Worm (Caenorhabditis elegans): ENCODE results near the gene F22B7.3.
A peak's percentile ranks its signal among the peaks of the same experiment; 100 is the strongest.

F22B7.3 gene

DNA sequence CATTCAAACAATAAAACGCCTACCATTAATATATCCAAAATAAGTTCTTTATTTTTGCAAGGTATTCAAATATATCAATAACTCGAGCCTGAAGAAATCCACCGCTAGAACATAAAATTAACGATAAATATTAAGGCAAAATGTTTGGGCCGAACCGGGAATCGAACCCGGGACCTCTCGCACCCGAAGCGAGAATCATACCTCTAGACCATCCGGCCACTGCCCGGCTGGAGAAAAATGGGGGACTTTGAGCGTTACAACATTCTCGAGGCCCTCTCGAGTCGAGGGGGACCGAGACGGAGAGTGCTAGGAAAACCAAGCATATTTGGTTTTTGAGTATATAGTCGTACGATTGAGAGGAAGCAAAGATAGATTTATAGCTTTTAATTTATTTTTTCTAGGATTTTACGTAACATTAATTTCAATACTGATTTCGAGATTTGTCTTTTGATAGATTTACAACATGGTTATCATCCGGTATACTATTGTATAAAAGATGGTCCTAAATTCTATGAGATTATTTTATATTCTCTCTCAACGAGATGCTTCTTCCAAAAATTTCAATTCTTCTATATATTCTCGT is 1.6 kb downstream of the F22B7.3 start, which contains the start of gene flp-23 (continued):
- TF ChIP-seq sup-37 (GFP tag; optimal IDR thresholded peaks at IDR 0.05) = no peak
- peak; percentile 19 to 34 for TF ChIP-seq efl-1 (optimal IDR thresholded peaks at IDR 0.05)
- peak in 1 of 2 experiments; percentile 33 for TF ChIP-seq efl-1 (GFP tag; optimal IDR thresholded peaks at IDR 0.05 in 1 of 2)
- peak; percentile 47 for TF ChIP-seq rnt-1 (tag; optimal IDR thresholded peaks at IDR 0.05)
- no peak for TF ChIP-seq ceh-90 (tag; optimal IDR thresholded peaks at IDR 0.05)
- no peak for TF ChIP-seq unc-98 (GFP tag; IDR thresholded peaks at IDR 0.05)
- TF ChIP-seq unc-130 (tag; optimal IDR thresholded peaks at IDR 0.05) = no peak
- TF ChIP-seq efl-3 (GFP tag; optimal IDR thresholded peaks at IDR 0.05) = no peak
- TF ChIP-seq nhr-47 (tag; optimal IDR thresholded peaks at IDR 0.05) = no peak
- peak; percentile 20 for TF ChIP-seq mep-1 (tag; optimal IDR thresholded peaks at IDR 0.05)
- TF ChIP-seq elt-2 (tag; optimal IDR thresholded peaks at IDR 0.05) = no peak
- TF ChIP-seq Y116A8C.19 (tag; optimal IDR thresholded peaks at IDR 0.05; ENCODE audit: borderline replicate concordance) = no peak
- TF ChIP-seq lin-35 (GFP tag; optimal IDR thresholded peaks at IDR 0.05) = peak; percentile 2 to 36
- TF ChIP-seq nhr-71 (tag; optimal IDR thresholded peaks at IDR 0.05) = peak; percentile 62
- no peak for TF ChIP-seq pqm-1 (tag; optimal IDR thresholded peaks at IDR 0.05)
- peak; percentile 1 for TF ChIP-seq lin-13 (GFP tag; optimal IDR thresholded peaks at IDR 0.05)
- no peak for TF ChIP-seq fkh-4 (tag; optimal IDR thresholded peaks at IDR 0.05; ENCODE audit: borderline replicate concordance)
- peak; percentile 17 for TF ChIP-seq lir-3 (tag; optimal IDR thresholded peaks at IDR 0.05; ENCODE audit: poor library complexity)
- TF ChIP-seq ets-5 (GFP tag; IDR thresholded peaks at IDR 0.05) = no peak
- TF ChIP-seq aly-2 (tag; optimal IDR thresholded peaks at IDR 0.05) = no peak
- TF ChIP-seq nhr-77 (tag; optimal IDR thresholded peaks at IDR 0.05) = no peak
- peak; percentile 12 for TF ChIP-seq dsc-1 (tag; optimal IDR thresholded peaks at IDR 0.05)

DNA sequence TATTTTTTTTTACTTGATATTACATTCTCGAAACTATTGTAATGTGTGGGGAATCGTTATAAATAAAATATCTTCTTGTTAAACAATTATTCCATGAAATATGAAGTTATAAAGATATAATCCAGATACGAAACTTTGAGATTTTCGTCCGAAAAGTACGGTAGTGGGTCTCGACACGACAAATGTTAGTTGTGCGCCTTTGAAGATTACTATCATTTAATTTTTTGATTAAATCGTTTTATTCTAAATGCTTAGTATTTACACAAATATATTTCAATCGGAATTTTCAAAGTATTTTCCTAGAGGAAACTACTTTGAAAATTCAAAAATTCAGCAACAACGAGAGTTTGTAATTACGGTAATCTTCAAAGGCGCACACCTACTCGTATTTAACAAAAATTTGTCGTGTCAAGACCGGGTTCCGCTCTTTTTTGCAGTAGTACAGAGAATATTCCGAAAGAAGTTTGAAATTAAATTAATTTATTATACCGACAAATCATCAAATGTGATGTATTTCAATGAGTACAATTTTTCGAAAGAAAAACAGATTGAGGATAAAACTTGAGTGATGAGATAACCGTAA is 3.5 kb downstream of the F22B7.3 start:
- no peak for TF ChIP-seq ceh-82 (tag; optimal IDR thresholded peaks at IDR 0.05)
- no peak for TF ChIP-seq hpl-2 (GFP tag; optimal IDR thresholded peaks at IDR 0.05)
- no peak for TF ChIP-seq ceh-63 (GFP tag; optimal IDR thresholded peaks at IDR 0.05)
- no peak for TF ChIP-seq mab-9 (GFP tag; IDR thresholded peaks at IDR 0.05)
- TF ChIP-seq snpc-4 (tag; optimal IDR thresholded peaks at IDR 0.05) = no peak
- TF ChIP-seq nhr-85 (tag) = peak; percentile 19
- TF ChIP-seq nhr-20 (tag; optimal IDR thresholded peaks at IDR 0.05) = peak; percentile 0
- TF ChIP-seq vab-15 (tag; optimal IDR thresholded peaks at IDR 0.05) = no peak
- TF ChIP-seq nhr-76 (tag; optimal IDR thresholded peaks at IDR 0.05) = no peak
- peak; percentile 88 for TF ChIP-seq ama-1 (optimal IDR thresholded peaks at IDR 0.05)
- TF ChIP-seq mef-2 (tag; optimal IDR thresholded peaks at IDR 0.05) = no peak
- TF ChIP-seq nhr-19 (GFP tag; conservative IDR thresholded peaks at IDR 0.05) = peak; percentile 14; the same call in 1 of the 2 replicates
- TF ChIP-seq nhr-90 (tag; optimal IDR thresholded peaks at IDR 0.05; ENCODE audit: poor library complexity) = peak; percentile 47
- TF ChIP-seq elt-2 (tag; optimal IDR thresholded peaks at IDR 0.05) = peak; percentile 3
- TF ChIP-seq ceh-88 (GFP tag; IDR thresholded peaks at IDR 0.05) = 0 out of 2 replicates have a peak, but pooled peaks have one; percentile 31
- no peak for TF ChIP-seq C04F5.9 (tag; optimal IDR thresholded peaks at IDR 0.05)
- peak; percentile 13 for TF ChIP-seq tbx-2 (tag; optimal IDR thresholded peaks at IDR 0.05)

DNA sequence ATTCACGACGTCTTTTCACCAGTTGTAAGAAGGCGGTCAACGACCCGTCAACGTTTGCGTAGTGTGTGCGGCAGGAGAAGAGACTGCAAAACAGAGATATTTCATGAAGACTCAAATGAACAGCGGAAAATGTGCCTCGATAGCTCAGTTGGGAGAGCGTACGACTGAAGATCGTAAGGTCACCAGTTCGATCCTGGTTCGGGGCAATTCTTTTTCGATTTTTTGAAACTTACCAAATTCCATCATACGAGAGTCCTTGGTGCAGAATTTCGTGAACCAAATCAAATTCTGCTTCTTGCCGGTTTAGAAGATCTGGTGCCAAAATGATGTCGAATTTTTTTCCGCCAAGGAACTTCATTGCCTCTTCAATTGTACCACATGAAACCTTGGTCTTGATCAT is 4.2 kb downstream of the F22B7.3 start:
- TF ChIP-seq ama-1 (optimal IDR thresholded peaks at IDR 0.05) (peak; percentile 1), nhr-20 (tag; optimal IDR thresholded peaks at IDR 0.05) (peak; percentile 34), snpc-4 (tag; optimal IDR thresholded peaks at IDR 0.05) (no peak), zag-1 (tag; optimal IDR thresholded peaks at IDR 0.05) (no peak), efl-1 (optimal IDR thresholded peaks at IDR 0.05) (peak; percentile 14 to 38), efl-1 (GFP tag; optimal IDR thresholded peaks at IDR 0.05 in 1 of 2) (peak; percentile 7 to 8), dpl-1 (GFP tag; optimal IDR thresholded peaks at IDR 0.05) (peak in 2 of 3 experiments; percentile 12 to 23), xbp-1 (tag; optimal IDR thresholded peaks at IDR 0.05) (peak; percentile 12), tlp-1 (tag; optimal IDR thresholded peaks at IDR 0.05) (no peak), nhr-85 (tag) (peak; percentile 80), lin-14 (GFP tag; optimal IDR thresholded peaks at IDR 0.05) (peak; percentile 36), unc-30 (tag; optimal IDR thresholded peaks at IDR 0.05) (no peak), egl-13 (tag; optimal IDR thresholded peaks at IDR 0.05) (no peak), aly-2 (tag; optimal IDR thresholded peaks at IDR 0.05) (peak; percentile 2), sptf-1 (tag; optimal IDR thresholded peaks at IDR 0.05) (no peak), nhr-47 (tag; optimal IDR thresholded peaks at IDR 0.05) (peak; percentile 38), F16B12.6 (tag; optimal IDR thresholded peaks at IDR 0.05) (no peak), ceh-63 (GFP tag; optimal IDR thresholded peaks at IDR 0.05) (no peak), swsn-7 (tag; optimal IDR thresholded peaks at IDR 0.05) (peak; percentile 31), snu-23 (GFP tag; optimal IDR thresholded peaks at IDR 0.05) (peak; percentile 46), C16A3.4 (tag; optimal IDR thresholded peaks at IDR 0.05) (peak; percentile 23), dsc-1 (tag; optimal IDR thresholded peaks at IDR 0.05) (peak; percentile 39)

All from whole organism, L1 larva.